Worm (Caenorhabditis elegans) whole organism, midembryonic: ENCODE measurements around the gene tsp-9.

Experiments used
- T22C8.4 ChIP-seq: fragments of 200-800 bp; sonication (Bioruptor generic); IDR thresholded peaks from 2 replicates; pipeline ENCODE4 v1.3.6; 2022; ENCODE audit warnings: missing genetic modification characterization, missing compliant biosample characterization
- cog-1 ChIP-seq: sonication (generic microtip); optimal IDR thresholded peaks from 2 replicates; lab custom pipeline; 2016; ENCODE audit warnings: missing genetic modification characterization, missing compliant biosample characterization
- flt-1 ChIP-seq: fragments of 200-800 bp; sonication (Bioruptor generic); IDR thresholded peaks from 2 replicates; pipeline ENCODE4 v1.3.6; 2022; ENCODE audit warnings: missing genetic modification characterization, missing compliant biosample characterization
- klf-2 ChIP-seq: fragments of 200-800 bp; sonication (Bioruptor generic); conservative IDR thresholded peaks from 2 replicates; pipeline ENCODE4 v1.3.6; 2022; ENCODE audit warnings: missing genetic modification reagents, missing genetic modification characterization, missing compliant biosample characterization
- med-1 ChIP-seq: sonication (generic microtip); optimal IDR thresholded peaks from 2 replicates; lab custom pipeline; 2017; ENCODE audit warnings: missing genetic modification characterization, mild to moderate bottlenecking, missing compliant biosample characterization, antibody characterized with exemption, missing genetic modification reagents; ENCODE audit not compliant: insufficient read depth
- ref-1 ChIP-seq: fragments of 200-800 bp; sonication (Bioruptor generic); conservative IDR thresholded peaks from 2 replicates; pipeline ENCODE4 v1.3.6; 2022; ENCODE audit warnings: missing genetic modification reagents, missing genetic modification characterization, missing compliant biosample characterization
- tab-1 ChIP-seq: fragments of 200-800 bp; sonication (Bioruptor generic); IDR thresholded peaks from 2 replicates; pipeline ENCODE4 v1.3.6; 2022; ENCODE audit warnings: missing genetic modification characterization, missing compliant biosample characterization
- ztf-23 ChIP-seq: fragments of 200-800 bp; sonication (Bioruptor generic); IDR thresholded peaks from 2 replicates; pipeline ENCODE4 v1.3.6; 2022; ENCODE audit warnings: missing genetic modification reagents, missing genetic modification characterization, missing compliant biosample characterization
- ztf-29 ChIP-seq: fragments of 200-800 bp; sonication (Bioruptor generic); IDR thresholded peaks from 2 replicates; pipeline ENCODE4 v1.3.6; 2022; ENCODE audit warnings: missing genetic modification reagents, missing genetic modification characterization, missing compliant biosample characterization

tsp-9 gene

ce11 chrX:1270598-1270997 lies 24.8 kb downstream of the tsp-9 start, which contains the start of gene C25G6.1:
Gene C25G6.1 (plus strand): TSS chrX:1270898.
- no peak for TF ChIP-seq ztf-29 (GFP tag; lab: Robert Waterston, UW)
- no peak for TF ChIP-seq ref-1 (GFP tag; lab: Robert Waterston, UW)
- TF ChIP-seq ztf-23 = no peak
- TF ChIP-seq T22C8.4 (GFP tag; lab: Robert Waterston, UW) = no peak
- TF ChIP-seq tab-1 (GFP tag; lab: Robert Waterston, UW) = no peak
- no peak for TF ChIP-seq klf-2 (GFP tag; lab: Robert Waterston, UW)
- no peak for TF ChIP-seq flt-1
- TF ChIP-seq med-1 (GFP tag; lab: Kevin White, UChicago) = no peak
- TF ChIP-seq cog-1 (tag; lab: Kevin White, UChicago) = no peak

DNA sequence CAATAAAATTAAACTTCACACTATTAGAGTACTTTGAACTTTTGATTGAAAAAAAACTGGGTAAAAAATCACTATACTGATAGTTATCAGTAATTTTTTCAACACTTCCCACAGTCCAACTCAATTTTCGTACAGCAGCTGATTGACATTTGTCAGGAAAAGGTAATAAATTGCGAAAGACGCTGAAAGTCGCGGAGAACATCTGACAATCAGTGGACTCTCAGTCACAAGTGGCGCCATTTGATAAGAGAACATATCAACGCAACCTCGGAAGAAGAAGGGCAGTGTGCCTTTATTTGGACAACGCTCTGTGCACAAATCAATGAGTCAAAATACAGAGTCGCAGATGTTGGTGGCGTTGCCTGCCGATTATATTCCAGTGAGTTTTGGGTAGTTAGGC lies 26.7 kb downstream of the tsp-9 start, which contains the start of gene C52B11.5:
C52B11.5 (plus strand) TSS at position 250 of the 400 bp plus-strand sequence.
- TF ChIP-seq klf-2 (GFP tag; lab: Robert Waterston, UW) = no peak

DNA sequence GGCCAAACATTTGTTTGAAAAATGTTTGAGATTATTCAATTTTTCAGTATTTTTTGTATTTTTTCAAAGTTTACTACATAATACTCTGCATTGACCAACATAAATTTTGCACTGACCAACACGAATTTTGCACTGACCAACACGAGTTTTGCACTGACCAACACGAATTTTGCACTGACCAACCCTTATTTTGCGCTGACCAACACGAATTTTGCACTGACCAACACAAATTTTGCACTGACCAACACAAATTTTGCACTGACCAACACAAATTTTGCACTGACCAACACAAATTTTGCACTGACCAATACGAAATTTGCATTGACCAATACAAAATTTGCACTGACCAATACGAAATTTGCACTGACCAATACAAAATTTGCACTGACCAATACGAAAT lies 47.1 kb downstream of the tsp-9 start:
- TF ChIP-seq klf-2 (GFP tag; lab: Robert Waterston, UW) = no peak
- TF ChIP-seq ref-1 (GFP tag; lab: Robert Waterston, UW) = no peak
- no peak for TF ChIP-seq T22C8.4 (GFP tag; lab: Robert Waterston, UW)
- TF ChIP-seq ztf-29 (GFP tag; lab: Robert Waterston, UW) = no peak
- TF ChIP-seq med-1 (GFP tag; lab: Kevin White, UChicago) = no peak
- no peak for TF ChIP-seq cog-1 (tag; lab: Kevin White, UChicago)
- no peak for TF ChIP-seq ztf-23
- TF ChIP-seq tab-1 (GFP tag; lab: Robert Waterston, UW) = no peak
- no peak for TF ChIP-seq flt-1

- TF ChIP-seq ref-1 (GFP tag; lab: Robert Waterston, UW) (no peak), cog-1 (tag; lab: Kevin White, UChicago) (no peak), ztf-29 (GFP tag; lab: Robert Waterston, UW) (no peak), ztf-23 (no peak), tab-1 (GFP tag; lab: Robert Waterston, UW) (no peak), med-1 (GFP tag; lab: Kevin White, UChicago) (no peak), klf-2 (GFP tag; lab: Robert Waterston, UW) (no peak), flt-1 (no peak)
These were observed 47.7 kb downstream of the tsp-9 start for ce11 chrX:1293471-1293870.

- TF ChIP-seq flt-1 = no peak
- no peak for TF ChIP-seq tab-1 (GFP tag; lab: Robert Waterston, UW)
- no peak for TF ChIP-seq T22C8.4 (GFP tag; lab: Robert Waterston, UW)
- no peak for TF ChIP-seq ref-1 (GFP tag; lab: Robert Waterston, UW)
- TF ChIP-seq klf-2 (GFP tag; lab: Robert Waterston, UW) = no peak
- TF ChIP-seq ztf-29 (GFP tag; lab: Robert Waterston, UW) = no peak
- TF ChIP-seq cog-1 (tag; lab: Kevin White, UChicago) = no peak
- no peak for TF ChIP-seq ztf-23
- no peak for TF ChIP-seq med-1 (GFP tag; lab: Kevin White, UChicago)
These were observed 48.9 kb downstream of the tsp-9 start, which contains the start of gene dop-4 for ce11 chrX:1294607-1295303. Gene dop-4 (plus strand): TSS chrX:1295253.

ce11 chrX:1295713-1296112 lies 49.9 kb downstream of the tsp-9 start:
- TF ChIP-seq ztf-29 (GFP tag; lab: Robert Waterston, UW) = no peak
- no peak for TF ChIP-seq med-1 (GFP tag; lab: Kevin White, UChicago)
- no peak for TF ChIP-seq flt-1
- no peak for TF ChIP-seq T22C8.4 (GFP tag; lab: Robert Waterston, UW)
- no peak for TF ChIP-seq ref-1 (GFP tag; lab: Robert Waterston, UW)
- no peak for TF ChIP-seq klf-2 (GFP tag; lab: Robert Waterston, UW)
- TF ChIP-seq ztf-23 = no peak
- no peak for TF ChIP-seq cog-1 (tag; lab: Kevin White, UChicago)
- no peak for TF ChIP-seq tab-1 (GFP tag; lab: Robert Waterston, UW)
